Fruit fly (Drosophila melanogaster): ENCODE measurements around the gene CG12521.

Gene CG12521

dm6 chr3L:11815220-11815797 lies 32.3 kb downstream of the CG12521 start, which contains the start of gene CG14130:
Gene CG14130, plus strand, starts transcription at chr3L:11815444.
- no peak for TF ChIP-seq Myc (optimal IDR thresholded peaks at IDR 0.05)
- no peak for TF ChIP-seq insv (optimal IDR thresholded peaks at IDR 0.05)
- no peak for TF ChIP-seq h (optimal IDR thresholded peaks at IDR 0.05)
- TF ChIP-seq Sin3A (optimal IDR thresholded peaks at IDR 0.05): no peak
- TF ChIP-seq psq (optimal IDR thresholded peaks at IDR 0.05): no peak
- TF ChIP-seq ttk (optimal IDR thresholded peaks at IDR 0.05): no peak

DNA sequence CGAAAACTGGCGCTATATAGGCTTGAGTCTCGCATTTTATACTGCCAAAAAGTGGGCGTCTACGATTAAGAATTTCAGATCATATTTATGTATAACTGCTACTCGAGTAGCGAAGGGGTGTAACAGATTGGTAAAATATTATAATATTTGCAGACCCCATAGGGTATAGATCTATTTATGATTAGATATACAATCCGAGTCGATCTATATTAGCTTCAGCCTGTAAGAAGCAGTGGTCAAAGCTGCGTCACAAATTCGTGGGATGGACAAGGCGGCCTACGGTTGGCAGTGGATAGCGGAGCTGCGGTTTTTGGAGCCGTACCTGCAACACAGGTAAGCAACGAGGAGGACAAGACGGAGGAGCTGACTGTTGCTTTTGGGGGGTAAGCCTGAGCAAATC lies 32.9 kb downstream of the CG12521 start, which contains the start of gene Cubn2:
TSS of gene Cubn2 (minus strand) at position 101 of the 400 bp plus-strand sequence.
- no peak for TF ChIP-seq ttk (optimal IDR thresholded peaks at IDR 0.05)
- no peak for TF ChIP-seq Sin3A (optimal IDR thresholded peaks at IDR 0.05)
- TF ChIP-seq Myc (optimal IDR thresholded peaks at IDR 0.05): no peak
- TF ChIP-seq h (optimal IDR thresholded peaks at IDR 0.05): no peak
- no peak for TF ChIP-seq psq (optimal IDR thresholded peaks at IDR 0.05)
- no peak for TF ChIP-seq insv (optimal IDR thresholded peaks at IDR 0.05)

dm6 chr3L:11801622-11802021 lies 46.0 kb downstream of the CG12521 start:
- TF ChIP-seq ttk (optimal IDR thresholded peaks at IDR 0.05) (no peak), h (optimal IDR thresholded peaks at IDR 0.05) (no peak), psq (optimal IDR thresholded peaks at IDR 0.05) (no peak), insv (optimal IDR thresholded peaks at IDR 0.05) (no peak), Myc (optimal IDR thresholded peaks at IDR 0.05) (no peak), Sin3A (optimal IDR thresholded peaks at IDR 0.05) (no peak)

- TF ChIP-seq Myc (optimal IDR thresholded peaks at IDR 0.05) (no peak), psq (optimal IDR thresholded peaks at IDR 0.05) (no peak), h (optimal IDR thresholded peaks at IDR 0.05) (no peak), ttk (optimal IDR thresholded peaks at IDR 0.05) (no peak), Sin3A (optimal IDR thresholded peaks at IDR 0.05) (no peak), insv (optimal IDR thresholded peaks at IDR 0.05) (no peak)
Measured at dm6 chr3L:11800761-11801160, 46.8 kb downstream of the CG12521 start, which contains the start of gene Gcat. Gene Gcat, minus strand, starts transcription at chr3L:11800861.
